Worm (Caenorhabditis elegans): Measurements from ENCODE around the gene col-166.

ce11 chrX:6273772-6274171 is 6.0 kb upstream of the col-166 start:
- no peak for TF ChIP-seq snpc-4 (tag; optimal IDR thresholded peaks at IDR 0.05)
- no peak for TF ChIP-seq nhr-237 (tag; optimal IDR thresholded peaks at IDR 0.05)
- no peak for TF ChIP-seq tbx-8 (GFP tag; optimal IDR thresholded peaks at IDR 0.05)
- TF ChIP-seq sptf-1 (tag; optimal IDR thresholded peaks at IDR 0.05), result no peak
- TF ChIP-seq flh-1 (GFP tag; optimal IDR thresholded peaks at IDR 0.05), result no peak
- TF ChIP-seq blmp-1 (tag; optimal IDR thresholded peaks at IDR 0.05), result no peak
- no peak for TF ChIP-seq lsy-2 (tag; optimal IDR thresholded peaks at IDR 0.05)
- no peak for TF ChIP-seq nhr-12 (tag; optimal IDR thresholded peaks at IDR 0.05)
- TF ChIP-seq unc-62 (GFP tag; optimal IDR thresholded peaks at IDR 0.05), result no peak
- no peak for TF ChIP-seq unc-39 (tag; optimal IDR thresholded peaks at IDR 0.05)
- no peak for TF ChIP-seq ces-1 (GFP tag; optimal IDR thresholded peaks at IDR 0.05)
- no peak for TF ChIP-seq nhr-2 (tag; optimal IDR thresholded peaks at IDR 0.05)
- no peak for TF ChIP-seq unc-120 (tag; optimal IDR thresholded peaks at IDR 0.05; ENCODE audit: poor library complexity, severe bottlenecking)
- TF ChIP-seq nhr-76 (tag; optimal IDR thresholded peaks at IDR 0.05), result no peak

Data from whole organism, mixed stage, embryonic.